Fruit fly (Drosophila melanogaster): ENCODE data around the gene eIF5B.

The eIF5B gene

DNA sequence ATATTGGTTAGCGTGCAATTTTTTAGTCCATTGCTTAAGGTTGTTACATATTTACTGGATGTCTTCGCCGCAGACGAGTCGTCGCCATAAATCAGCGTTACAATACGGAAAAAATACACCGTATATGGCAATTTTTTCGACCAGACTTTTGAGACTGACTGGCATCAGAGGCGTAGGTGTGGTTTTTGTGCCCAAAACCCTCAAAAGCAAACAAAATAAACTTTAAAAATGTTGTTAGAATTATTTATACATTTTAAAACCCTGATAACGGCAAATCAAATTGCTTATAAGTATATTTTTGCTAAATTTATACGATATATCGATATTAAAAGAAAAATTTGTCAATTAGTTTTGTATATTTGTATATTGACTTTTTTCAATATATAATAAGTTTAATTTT is 40.1 kb downstream of the eIF5B start (continued):
- no peak for TF ChIP-seq MESR4 (GFP tag; optimal IDR thresholded peaks at IDR 0.05)
- no peak for TF ChIP-seq otp (GFP tag; IDR thresholded peaks at IDR 0.05)
- TF ChIP-seq crc (GFP tag; optimal IDR thresholded peaks at IDR 0.05): no peak
- no peak for TF ChIP-seq ATbp (GFP tag; optimal IDR thresholded peaks at IDR 0.05)
- no peak for TF ChIP-seq bigmax (GFP tag; optimal IDR thresholded peaks at IDR 0.05)
- TF ChIP-seq CG6175 (GFP tag; IDR thresholded peaks at IDR 0.05): no peak
- no peak for TF ChIP-seq CG8478 (optimal IDR thresholded peaks at IDR 0.05)
- TF ChIP-seq ken (GFP tag; IDR thresholded peaks at IDR 0.05): no peak
- TF ChIP-seq CG12769 (tag; optimal IDR thresholded peaks at IDR 0.05): no peak
- no peak for TF ChIP-seq CG32772 (GFP tag; IDR thresholded peaks at IDR 0.05)
- no peak for TF ChIP-seq Nf-YA (GFP tag; IDR thresholded peaks at IDR 0.05)
- no peak for TF ChIP-seq C15 (GFP tag; IDR thresholded peaks at IDR 0.05)
- TF ChIP-seq CG2712 (tag; optimal IDR thresholded peaks at IDR 0.05): no peak
- no peak for TF ChIP-seq CG4360 (GFP tag; IDR thresholded peaks at IDR 0.05)
- TF ChIP-seq dmrt99B (tag; optimal IDR thresholded peaks at IDR 0.05): peak; percentile 23
- no peak for TF ChIP-seq ci (GFP tag; IDR thresholded peaks at IDR 0.05)
- TF ChIP-seq CG12659 (GFP tag; optimal IDR thresholded peaks at IDR 0.05): peak; percentile 22
- TF ChIP-seq Sry-β (GFP tag; optimal IDR thresholded peaks at IDR 0.05): no peak
- no peak for TF ChIP-seq zen (tag; optimal IDR thresholded peaks at IDR 0.05)
- TF ChIP-seq slp2 (GFP tag; optimal IDR thresholded peaks at IDR 0.05): no peak
- no peak for TF ChIP-seq Dek (tag; optimal IDR thresholded peaks at IDR 0.05)
- no peak for TF ChIP-seq CG14667 (GFP tag; IDR thresholded peaks at IDR 0.05)
- TF ChIP-seq zfh2 (GFP tag; optimal IDR thresholded peaks at IDR 0.05): no peak
- TF ChIP-seq dati (GFP tag; IDR thresholded peaks at IDR 0.05): no peak
- no peak for TF ChIP-seq zen2 (GFP tag; IDR thresholded peaks at IDR 0.05; ENCODE audit: partially characterized antibody)
- no peak for TF ChIP-seq NFAT (GFP tag; IDR thresholded peaks at IDR 0.05)
- no peak for TF ChIP-seq usp (GFP tag; optimal IDR thresholded peaks at IDR 0.05)

DNA sequence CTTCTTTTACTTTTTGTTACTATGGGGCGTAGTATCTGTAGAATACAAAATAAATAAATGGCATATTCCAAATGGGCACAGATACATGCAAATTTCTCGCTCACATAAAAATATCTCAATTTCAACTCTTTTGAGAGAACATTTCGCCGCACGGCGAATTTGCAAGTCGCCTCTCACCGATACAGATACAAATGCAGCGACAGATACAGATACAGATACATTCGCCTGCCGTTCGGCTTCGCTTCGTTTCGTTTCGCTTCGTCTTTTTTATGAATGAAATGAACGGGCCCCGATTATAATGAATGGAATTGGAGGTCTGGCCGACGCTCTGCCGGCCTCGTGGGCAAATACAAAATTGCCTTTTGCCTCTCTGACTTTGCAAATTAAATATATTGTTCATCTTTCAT is 40.5 kb downstream of the eIF5B start:
- TF ChIP-seq Mad (GFP tag; optimal IDR thresholded peaks at IDR 0.05) (no peak), CG2202 (tag; optimal IDR thresholded peaks at IDR 0.05) (no peak), sd (tag; optimal IDR thresholded peaks at IDR 0.05) (peak; percentile 46), CG1792 (GFP tag; optimal IDR thresholded peaks at IDR 0.05) (no peak), CG32767 (GFP tag; IDR thresholded peaks at IDR 0.05) (peak; percentile 32; the same call in 1 of the 2 replicates), CG15514 (GFP tag; optimal IDR thresholded peaks at IDR 0.05) (no peak), lbe (GFP tag; optimal IDR thresholded peaks at IDR 0.05) (peak; percentile 51), vvl (GFP tag; IDR thresholded peaks at IDR 0.05) (peak; percentile 19; the same call in 1 of the 2 replicates), CG10267 (tag; optimal IDR thresholded peaks at IDR 0.05) (no peak), Lpt (GFP tag; optimal IDR thresholded peaks at IDR 0.05) (no peak), Fer1 (GFP tag; optimal IDR thresholded peaks at IDR 0.05) (no peak), CG12744 (GFP tag; optimal IDR thresholded peaks at IDR 0.05) (no peak), E2f2 (GFP tag; IDR thresholded peaks at IDR 0.05) (no peak), tgo (GFP tag; IDR thresholded peaks at IDR 0.05) (no peak), ken (GFP tag; IDR thresholded peaks at IDR 0.05) (no peak), Trl (optimal IDR thresholded peaks at IDR 0.05) (peak; percentile 43 to 78), Trl (GFP tag; optimal IDR thresholded peaks at IDR 0.05) (no peak), CG9797 (GFP tag; optimal IDR thresholded peaks at IDR 0.05) (no peak), CG13287 (GFP tag; IDR thresholded peaks at IDR 0.05; ENCODE audit: partially characterized antibody) (peak; percentile 37; the same call in 1 of the 2 replicates), CG17361 (GFP tag; IDR thresholded peaks at IDR 0.05) (no peak), Dll (GFP tag; IDR thresholded peaks at IDR 0.05; ENCODE audit: partially characterized antibody) (no peak), CG10565 (GFP tag; optimal IDR thresholded peaks at IDR 0.05) (no peak), NK7.1 (GFP tag; optimal IDR thresholded peaks at IDR 0.05) (no peak), emc (GFP tag; optimal IDR thresholded peaks at IDR 0.05) (no peak), abd-A (tag; optimal IDR thresholded peaks at IDR 0.05) (peak; percentile 61), CG14710 (tag; optimal IDR thresholded peaks at IDR 0.05) (no peak), CG2199 (GFP tag; IDR thresholded peaks at IDR 0.05) (peak; percentile 67; the same call in 1 of the 3 replicates), so (GFP tag; IDR thresholded peaks at IDR 0.05) (no peak)
